Worm (Caenorhabditis elegans) whole organism, young adult: ENCODE results near the gene cth-1.

ENCODE experiments used
- F33H1.4 ChIP-seq: fragments of 200-800 bp; sonication (Bioruptor generic); IDR thresholded peaks from 2 replicates; pipeline ENCODE4 v1.3.6; 2022; ENCODE audit warnings: missing genetic modification reagents, missing genetic modification characterization, missing compliant biosample characterization
- F57A8.1 ChIP-seq: fragments of 200-800 bp; sonication (Bioruptor generic); optimal IDR thresholded peaks from 2 replicates; lab custom pipeline; 2018; ENCODE audit warnings: mild to moderate bottlenecking, missing genetic modification characterization, moderate library complexity, missing compliant biosample characterization
- Y53G8AR.9 ChIP-seq: fragments of 200-800 bp; sonication (Bioruptor generic); conservative IDR thresholded peaks from 2 replicates; pipeline ENCODE4 v1.3.6; 2022; ENCODE audit warnings: missing genetic modification reagents, missing genetic modification characterization, missing compliant biosample characterization
- Y56A3A.18 ChIP-seq: fragments of 200-800 bp; sonication (Bioruptor generic); IDR thresholded peaks from 2 replicates; pipeline ENCODE4 v1.3.6; 2022; ENCODE audit warnings: missing genetic modification reagents, missing genetic modification characterization, missing compliant biosample characterization
- ama-1 ChIP-seq, 3 experiments: fragments of 150-350 bp in 1 of 3; sonication (generic microtip) in 2 of 3; optimal IDR thresholded peaks; 2 replicates each; lab custom pipeline; 2014 to 2018; ENCODE audit warnings: missing biosample characterization in 2 of 3, missing genetic modification characterization in 2 of 3, missing genetic modification reagents in 2 of 3
- cebp-2 ChIP-seq: fragments of 200-800 bp; sonication (Bioruptor generic); IDR thresholded peaks from 2 replicates; pipeline ENCODE4 v1.3.6; 2022; ENCODE audit warnings: missing genetic modification characterization, missing compliant biosample characterization
- efl-1 ChIP-seq: fragments of 150-350 bp; optimal IDR thresholded peaks from 2 replicates; lab custom pipeline; 2014; ENCODE audit warnings: missing biosample characterization, missing genetic modification reagents, missing genetic modification characterization
- ekl-4 ChIP-seq: fragments of 200-800 bp; sonication (Bioruptor generic); IDR thresholded peaks from 2 replicates; pipeline ENCODE4 v1.3.6; 2022; ENCODE audit warnings: missing genetic modification reagents, missing genetic modification characterization, missing compliant biosample characterization
- madf-6 ChIP-seq: fragments of 200-800 bp; sonication (Bioruptor generic); IDR thresholded peaks from 2 replicates; pipeline ENCODE4 v1.3.6; 2022; ENCODE audit warnings: missing genetic modification reagents, missing genetic modification characterization, missing compliant biosample characterization
- nfya-1 ChIP-seq: sonication (generic microtip); optimal IDR thresholded peaks from 2 replicates; lab custom pipeline; 2017; ENCODE audit warnings: antibody characterized with exemption, missing compliant biosample characterization, missing genetic modification characterization, borderline replicate concordance; ENCODE audit not compliant: insufficient read depth
- repo-1 ChIP-seq: sonication (generic microtip); optimal IDR thresholded peaks from 2 replicates; lab custom pipeline; 2017; ENCODE audit warnings: mild to moderate bottlenecking, missing genetic modification characterization, missing compliant biosample characterization
- snpc-3.4 ChIP-seq: sonication (generic microtip); optimal IDR thresholded peaks from 2 replicates; lab custom pipeline; 2017; ENCODE audit warnings: missing genetic modification characterization, mild to moderate bottlenecking, missing compliant biosample characterization, antibody characterized with exemption, moderate library complexity, missing genotype, missing genetic modification reagents
- unc-62 ChIP-seq: fragments of 150-350 bp; optimal IDR thresholded peaks from 2 replicates; lab custom pipeline; 2014; ENCODE audit warnings: missing biosample characterization, missing genetic modification reagents, missing genetic modification characterization

DNA sequence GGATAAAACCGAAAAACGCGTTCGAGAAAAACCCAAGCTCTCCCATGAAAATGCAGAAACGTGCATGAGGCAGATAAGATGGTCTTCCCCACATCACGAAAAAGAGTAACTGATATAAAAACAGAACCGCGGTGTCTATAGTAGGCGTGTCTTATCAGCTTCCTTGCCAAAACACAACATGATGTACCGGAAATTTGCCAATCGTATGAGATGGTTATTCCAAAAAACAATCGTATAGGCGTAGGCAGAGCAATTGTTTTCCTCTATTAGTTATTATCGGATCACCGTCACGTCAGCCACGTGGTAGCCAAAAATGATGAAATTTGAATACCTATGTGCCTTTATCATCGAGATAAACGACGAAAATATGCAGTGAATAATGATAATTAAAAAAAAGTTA lies 1.0 kb upstream of the cth-1 start, which contains the start of gene str-7:
- TF ChIP-seq ama-1 (optimal IDR thresholded peaks at IDR 0.05; lab: Kevin White, UChicago): no peak
- no peak for TF ChIP-seq ama-1 (GFP tag; optimal IDR thresholded peaks at IDR 0.05; lab: Kevin White, UChicago)
- TF ChIP-seq Y56A3A.18 (GFP tag; lab: Robert Waterston, UW): no peak
- TF ChIP-seq cebp-2 (GFP tag; lab: Robert Waterston, UW): no peak
- no peak for TF ChIP-seq repo-1
- TF ChIP-seq unc-62 (GFP tag; lab: Kevin White, UChicago): no peak
- TF ChIP-seq nfya-1: no peak
- TF ChIP-seq F33H1.4 (GFP tag; lab: Robert Waterston, UW): no peak
- no peak for TF ChIP-seq efl-1 (GFP tag; lab: Kevin White, UChicago)
- TF ChIP-seq snpc-3.4 (tag; lab: Kevin White, UChicago): no peak
- no peak for TF ChIP-seq madf-6
- no peak for TF ChIP-seq F57A8.1 (GFP tag; lab: Kevin White, UChicago)
- TF ChIP-seq ekl-4 (GFP tag; lab: Robert Waterston, UW): no peak
- no peak for TF ChIP-seq Y53G8AR.9 (GFP tag; lab: Robert Waterston, UW)
